Fruit fly (Drosophila melanogaster) whole organism, wandering third instar larva: ENCODE measurements around the gene dj-1beta.

Experiments used
- Abd-B ChIP-seq: fragments of >200 bp; optimal IDR thresholded peaks from 2 replicates; lab custom pipeline; 2017; ENCODE audit warnings: missing biosample characterization, missing genetic modification characterization
- CG32264 ChIP-seq: fragments of 200-800 bp; sonication (Bioruptor generic); optimal IDR thresholded peaks from 2 replicates; lab custom pipeline; 2016; ENCODE audit warnings: missing biosample characterization, missing genetic modification characterization
- CG9705 ChIP-seq: fragments of 200-800 bp; sonication (Bioruptor generic); optimal IDR thresholded peaks from 2 replicates; lab custom pipeline; 2018; ENCODE audit warnings: missing biosample characterization, mild to moderate bottlenecking, missing genetic modification characterization
- CrebA ChIP-seq: fragments of 200-800 bp; sonication (Bioruptor generic); optimal IDR thresholded peaks from 2 replicates; lab custom pipeline; 2016; ENCODE audit warnings: missing biosample characterization, mild to moderate bottlenecking, missing genetic modification characterization, borderline replicate concordance
- Dfd ChIP-seq: fragments of >200 bp; optimal IDR thresholded peaks from 2 replicates; lab custom pipeline; 2017; ENCODE audit warnings: missing biosample characterization, missing genetic modification characterization
- Dif ChIP-seq: fragments of 200-275, 200-300 bp; sonication (Bioruptor generic); optimal IDR thresholded peaks from 2 replicates; lab custom pipeline; 2018; ENCODE audit warnings: missing biosample characterization, missing genetic modification characterization; ENCODE audit not compliant: partially characterized antibody
- GATAd ChIP-seq: sonication (Bioruptor generic); optimal IDR thresholded peaks from 2 replicates; lab custom pipeline; 2016; ENCODE audit warnings: missing biosample characterization, missing genetic modification characterization
- HLH106 ChIP-seq: fragments of 200-800 bp; optimal IDR thresholded peaks from 3 replicates; lab custom pipeline; 2019; ENCODE audit warnings: missing biosample characterization, mild to moderate bottlenecking, missing genetic modification characterization, moderate library complexity
- Hnf4 ChIP-seq: fragments of 200-800 bp; sonication (Bioruptor generic); optimal IDR thresholded peaks from 2 replicates; lab custom pipeline; 2016; ENCODE audit warnings: missing biosample characterization, mild to moderate bottlenecking, missing genetic modification characterization
- Hr78 ChIP-seq: fragments of >200 bp; optimal IDR thresholded peaks from 2 replicates; lab custom pipeline; 2017; ENCODE audit warnings: missing biosample characterization, missing genetic modification characterization
- Hr83 ChIP-seq: fragments of 200-300 bp; sonication (Bioruptor generic); optimal IDR thresholded peaks from 2 replicates; lab custom pipeline; 2016; ENCODE audit warnings: missing biosample characterization, mild to moderate bottlenecking, missing genetic modification characterization, moderate library complexity; ENCODE audit not compliant: poor library complexity, severe bottlenecking
- Jra ChIP-seq: sonication (Bioruptor generic); optimal IDR thresholded peaks from 2 replicates; lab custom pipeline; 2016; ENCODE audit warnings: missing biosample characterization, missing genetic modification characterization
- Mio ChIP-seq: sonication (Bioruptor generic); optimal IDR thresholded peaks from 2 replicates; lab custom pipeline; 2016; ENCODE audit warnings: missing biosample characterization, missing genetic modification characterization
- Myc ChIP-seq: fragments of >200 bp; optimal IDR thresholded peaks from 2 replicates; lab custom pipeline; 2017
- N ChIP-seq: fragments of >200 bp; optimal IDR thresholded peaks from 2 replicates; lab custom pipeline; 2018; ENCODE audit warnings: missing biosample characterization, missing external identifiers, missing genetic modification characterization
- OdsH ChIP-seq: fragments of 200-800 bp; sonication (Bioruptor generic); optimal IDR thresholded peaks from 2 replicates; lab custom pipeline; 2016; ENCODE audit warnings: missing biosample characterization, mild to moderate bottlenecking, missing genetic modification characterization
- Rel ChIP-seq, 2 experiments: fragments of 200-800 bp; sonication (Bioruptor generic) in 1 of 2; optimal IDR thresholded peaks; 2 replicates in 1 of 2; 3 replicates in 1 of 2; lab custom pipeline; 2016 to 2019; ENCODE audit warnings: mild to moderate bottlenecking in 2 of 2, missing biosample characterization in 2 of 2, missing genetic modification characterization in 2 of 2, moderate library complexity in 1 of 2
- Sp1 ChIP-seq: fragments of 200-800 bp; sonication (Bioruptor generic); optimal IDR thresholded peaks from 3 replicates; lab custom pipeline; 2019; ENCODE audit warnings: missing biosample characterization, mild to moderate bottlenecking, missing genetic modification characterization, moderate library complexity
- Vsx2 ChIP-seq: fragments of 200-300, 225-300 bp; sonication (Bioruptor generic); optimal IDR thresholded peaks from 2 replicates; lab custom pipeline; 2018; ENCODE audit warnings: missing biosample characterization, missing genetic modification characterization; ENCODE audit not compliant: partially characterized antibody
- br ChIP-seq: fragments of 200-800 bp; sonication (Bioruptor generic); optimal IDR thresholded peaks from 2 replicates; lab custom pipeline; 2016; ENCODE audit warnings: missing biosample characterization, missing genetic modification characterization
- brk ChIP-seq: fragments of 200-800 bp; sonication (Bioruptor generic); optimal IDR thresholded peaks from 2 replicates; lab custom pipeline; 2016; ENCODE audit warnings: missing biosample characterization, mild to moderate bottlenecking, missing genetic modification characterization
- dl ChIP-seq, 2 experiments: fragments of 175-275, 200-275 bp in 1 of 2; fragments of 200-275 bp in 1 of 2; sonication (Bioruptor generic); optimal IDR thresholded peaks; lab custom pipeline; 2018; ENCODE audit warnings: mild to moderate bottlenecking in 2 of 2, missing biosample characterization in 2 of 2, missing genetic modification characterization in 2 of 2, moderate library complexity in 2 of 2; ENCODE audit not compliant: partially characterized antibody in 2 of 2, insufficient read depth in 1 of 2
- dmrt93B ChIP-seq: fragments of 200-800 bp; sonication (Bioruptor generic); optimal IDR thresholded peaks from 2 replicates; lab custom pipeline; 2018; ENCODE audit warnings: missing biosample characterization, mild to moderate bottlenecking, missing genetic modification characterization
- dsf ChIP-seq: sonication (Bioruptor generic); optimal IDR thresholded peaks from 2 replicates; lab custom pipeline; 2016; ENCODE audit warnings: missing biosample characterization, missing genetic modification characterization, borderline replicate concordance
- ey ChIP-seq: fragments of 200-800 bp; sonication (Bioruptor generic); optimal IDR thresholded peaks from 2 replicates; lab custom pipeline; 2016; ENCODE audit warnings: missing biosample characterization, missing genetic modification characterization
- foxo ChIP-seq, 2 experiments: fragments of 200-800 bp; sonication (Bioruptor generic); optimal IDR thresholded peaks; 2 replicates in 1 of 2; 3 replicates in 1 of 2; lab custom pipeline; 2016 to 2017; ENCODE audit warnings: missing biosample characterization in 2 of 2, missing genetic modification characterization in 2 of 2
- fru ChIP-seq: fragments of 200-800 bp; sonication (Bioruptor generic); optimal IDR thresholded peaks from 3 replicates; lab custom pipeline; 2016; ENCODE audit warnings: missing biosample characterization, mild to moderate bottlenecking, missing genetic modification characterization
- h ChIP-seq: fragments of 200-800 bp; sonication (Bioruptor generic); optimal IDR thresholded peaks from 3 replicates; lab custom pipeline; 2016; ENCODE audit warnings: missing biosample characterization, mild to moderate bottlenecking, missing genetic modification characterization
- jim ChIP-seq: fragments of 175-275, 200-325 bp; sonication (Bioruptor generic); optimal IDR thresholded peaks from 2 replicates; lab custom pipeline; 2016; ENCODE audit warnings: missing biosample characterization, mild to moderate bottlenecking, missing genetic modification characterization
- lola ChIP-seq: fragments of >200 bp; optimal IDR thresholded peaks from 2 replicates; lab custom pipeline; 2017; ENCODE audit warnings: missing biosample characterization, missing genetic modification characterization
- pan ChIP-seq: fragments of >200 bp; optimal IDR thresholded peaks from 2 replicates; lab custom pipeline; 2017
- psq ChIP-seq: fragments of 200-800 bp; sonication (Bioruptor generic); optimal IDR thresholded peaks from 3 replicates; lab custom pipeline; 2017; ENCODE audit warnings: missing biosample characterization, mild to moderate bottlenecking, missing genetic modification characterization, moderate library complexity
- rgr ChIP-seq: fragments of 200-800 bp; sonication (Bioruptor generic); optimal IDR thresholded peaks from 3 replicates; lab custom pipeline; 2016; ENCODE audit warnings: missing biosample characterization, mild to moderate bottlenecking, missing genetic modification characterization
- sage ChIP-seq: fragments of 200-800 bp; sonication (Bioruptor generic); optimal IDR thresholded peaks from 2 replicates; lab custom pipeline; 2016; ENCODE audit warnings: missing biosample characterization, mild to moderate bottlenecking, missing genetic modification characterization
- sv ChIP-seq: fragments of 200-800 bp; sonication (Bioruptor generic); optimal IDR thresholded peaks from 3 replicates; lab custom pipeline; 2016; ENCODE audit warnings: missing biosample characterization, missing genetic modification characterization
- tai ChIP-seq: sonication (Bioruptor generic); optimal IDR thresholded peaks from 2 replicates; lab custom pipeline; 2016; ENCODE audit warnings: missing biosample characterization, missing genetic modification characterization
- usp ChIP-seq: fragments of >200 bp; optimal IDR thresholded peaks from 2 replicates; lab custom pipeline; 2017; ENCODE audit warnings: missing biosample characterization, missing genetic modification characterization
- woc ChIP-seq: sonication (Bioruptor generic); optimal IDR thresholded peaks from 2 replicates; lab custom pipeline; 2016; ENCODE audit warnings: missing biosample characterization, mild to moderate bottlenecking, missing genetic modification characterization

Gene dj-1beta

DNA sequence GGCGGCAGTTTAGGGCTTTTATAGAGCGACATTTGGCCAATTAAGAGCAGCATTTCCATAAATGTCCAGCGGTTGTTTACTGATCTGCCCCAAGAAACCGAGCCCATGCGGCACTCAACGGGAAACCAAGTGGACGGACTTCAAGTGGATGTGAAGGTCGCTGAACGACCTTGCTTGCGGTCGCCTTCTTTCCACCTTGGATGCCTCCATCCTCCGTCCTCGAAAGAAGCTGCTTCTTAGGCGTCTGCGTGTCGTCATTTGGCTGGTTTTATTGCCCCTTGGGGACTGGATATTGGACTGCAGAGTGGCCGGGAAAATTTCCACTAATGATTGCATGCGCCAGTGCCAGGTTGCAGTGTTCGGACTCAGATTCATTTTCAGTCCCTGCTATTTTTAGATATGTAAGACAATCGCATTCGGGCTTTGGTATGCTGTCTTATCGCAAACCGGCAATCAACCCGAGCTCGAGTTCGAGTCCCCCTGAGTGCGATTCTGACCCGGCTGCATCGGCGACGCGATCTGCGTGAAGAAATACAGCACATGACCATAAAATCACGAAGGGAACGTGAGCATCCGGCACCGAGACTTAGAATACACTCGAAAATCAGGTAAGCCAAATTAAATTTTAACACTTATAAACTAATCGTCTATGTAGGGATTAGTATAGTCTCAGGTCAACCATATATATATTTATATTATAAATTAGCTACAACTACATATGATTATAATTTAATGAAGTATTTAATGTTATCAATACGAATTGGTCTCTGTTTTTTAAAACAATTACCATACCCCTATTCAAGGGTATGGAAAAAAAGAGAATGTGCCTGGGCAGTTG, 35.9 kb downstream of the dj-1beta start:
- TF ChIP-seq Dif (no peak), Dfd (GFP tag; lab: Kevin White, UChicago) (no peak), fru (GFP tag; lab: Kevin White, UChicago) (peak; percentile 21), Hnf4 (GFP tag; lab: Kevin White, UChicago) (no peak), brk (no peak), Mio (GFP tag; lab: Kevin White, UChicago) (no peak), foxo (GFP tag; optimal IDR thresholded peaks at IDR 0.05; lab: Kevin White, UChicago) (peak in 1 of 2 experiments; percentile 53), CG9705 (GFP tag; lab: Kevin White, UChicago) (no peak), dmrt93B (GFP tag; lab: Kevin White, UChicago) (peak; percentile 5), Hr83 (GFP tag; lab: Kevin White, UChicago) (no peak), usp (GFP tag; lab: Kevin White, UChicago) (no peak), CG32264 (GFP tag; lab: Kevin White, UChicago) (no peak), h (GFP tag; lab: Kevin White, UChicago) (no peak), Myc (lab: Kevin White, UChicago) (no peak), jim (GFP tag; lab: Kevin White, UChicago) (no peak), N (GFP tag; lab: Kevin White, UChicago) (no peak), Abd-B (no peak), Hr78 (GFP tag; lab: Kevin White, UChicago) (no peak), Rel (GFP tag; optimal IDR thresholded peaks at IDR 0.05; lab: Kevin White, UChicago) (no peak), Rel (tag; optimal IDR thresholded peaks at IDR 0.05; lab: Kevin White, UChicago) (no peak), GATAd (no peak), lola (no peak), dl (GFP tag; optimal IDR thresholded peaks at IDR 0.05; lab: Kevin White, UChicago; ENCODE audit: insufficient read depth in 1 of 2, partially characterized antibody in 2 of 2) (no peak), woc (GFP tag; lab: Kevin White, UChicago) (peak; percentile 38), dsf (GFP tag; lab: Kevin White, UChicago) (no peak), ey (no peak), br (peak; percentile 15), rgr (peak; percentile 37), OdsH (GFP tag; lab: Kevin White, UChicago) (peak; percentile 48), Sp1 (GFP tag; lab: Kevin White, UChicago) (peak; percentile 70), HLH106 (tag; lab: Kevin White, UChicago) (peak; percentile 65), pan (lab: Kevin White, UChicago) (no peak), Jra (GFP tag; lab: Kevin White, UChicago) (no peak), sage (GFP tag; lab: Kevin White, UChicago) (no peak), Vsx2 (no peak), sv (GFP tag; lab: Kevin White, UChicago) (no peak), tai (no peak), psq (GFP tag; lab: Kevin White, UChicago) (peak; percentile 66), CrebA (GFP tag; lab: Kevin White, UChicago) (no peak)

DNA sequence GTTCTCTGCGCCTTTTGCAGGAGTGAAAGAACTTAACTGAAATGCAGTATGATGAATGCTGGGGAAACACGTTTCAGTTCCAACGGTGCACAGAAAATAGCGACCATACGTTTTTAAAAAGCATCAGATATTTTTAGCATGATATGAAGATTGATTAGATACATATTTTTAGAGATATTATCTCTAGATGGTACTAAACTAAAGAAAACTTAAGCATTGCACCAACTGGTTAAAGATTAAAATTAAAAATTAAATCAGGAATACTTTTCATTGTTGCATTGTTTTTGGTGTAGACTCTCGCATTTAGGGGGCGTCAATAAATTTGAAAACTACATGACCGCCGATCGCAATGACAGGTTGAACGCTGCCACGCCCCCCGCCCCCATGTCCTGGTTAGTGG, 36.8 kb downstream of the dj-1beta start:
- TF ChIP-seq ey = peak; percentile 5
- TF ChIP-seq GATAd = no peak
- no peak for TF ChIP-seq jim (GFP tag; lab: Kevin White, UChicago)
- no peak for TF ChIP-seq Jra (GFP tag; lab: Kevin White, UChicago)
- TF ChIP-seq dl (GFP tag; optimal IDR thresholded peaks at IDR 0.05; lab: Kevin White, UChicago; ENCODE audit: insufficient read depth in 1 of 2, partially characterized antibody in 2 of 2) = no peak
- no peak for TF ChIP-seq Sp1 (GFP tag; lab: Kevin White, UChicago)
- TF ChIP-seq fru (GFP tag; lab: Kevin White, UChicago) = peak; percentile 45
- TF ChIP-seq HLH106 (tag; lab: Kevin White, UChicago) = peak; percentile 36
- TF ChIP-seq foxo (GFP tag; optimal IDR thresholded peaks at IDR 0.05; lab: Kevin White, UChicago) = peak in 1 of 2 experiments; percentile 16
